Fruit fly (Drosophila melanogaster) whole organism, embryonic: Measurements from ENCODE around the gene FipoQ.

Experiments used
- Aef1 ChIP-seq: fragments of 200-800 bp; sonication (Bioruptor generic); IDR thresholded peaks from 3 replicates; pipeline ENCODE4 v1.3.6; 2022; ENCODE audit warnings: missing biosample characterization, missing genetic modification characterization
- Atf6 ChIP-seq: fragments of 200-800 bp; sonication (Bioruptor generic); IDR thresholded peaks from 2 replicates; pipeline ENCODE4 v1.3.6; 2022; ENCODE audit warnings: missing biosample characterization, missing genetic modification characterization
- CG10431 ChIP-seq: fragments of 200-800 bp; sonication (Bioruptor generic); optimal IDR thresholded peaks from 3 replicates; lab custom pipeline; 2018; ENCODE audit warnings: missing biosample characterization, mild to moderate bottlenecking, missing genetic modification characterization
- CG10959 ChIP-seq: fragments of 200-800 bp; sonication (Bioruptor generic); IDR thresholded peaks from 2 replicates; pipeline ENCODE4 v1.3.6; 2022; ENCODE audit warnings: missing biosample characterization, missing genetic modification characterization
- CG12236 ChIP-seq: fragments of 200-800 bp; sonication (Bioruptor generic); optimal IDR thresholded peaks from 2 replicates; lab custom pipeline; 2016; ENCODE audit warnings: missing biosample characterization, missing genetic modification characterization
- CG12659 ChIP-seq: fragments of 200-800 bp; sonication (Bioruptor generic); optimal IDR thresholded peaks from 3 replicates; lab custom pipeline; 2017; ENCODE audit warnings: mild to moderate bottlenecking, missing biosample characterization, missing genetic modification reagents, missing genetic modification characterization
- CG13123 ChIP-seq: fragments of 200-800 bp; sonication (Bioruptor generic); optimal IDR thresholded peaks from 2 replicates; lab custom pipeline; 2016; ENCODE audit warnings: missing biosample characterization, missing genetic modification characterization
- CG13296 ChIP-seq: fragments of 200-800 bp; sonication (Bioruptor generic); optimal IDR thresholded peaks from 3 replicates; lab custom pipeline; 2018; ENCODE audit warnings: missing biosample characterization, mild to moderate bottlenecking, missing genetic modification characterization
- CG1529 ChIP-seq: fragments of 200-800 bp; sonication (Bioruptor generic); optimal IDR thresholded peaks from 3 replicates; lab custom pipeline; 2018; ENCODE audit warnings: missing biosample characterization, missing genetic modification characterization
- CG15601 ChIP-seq: fragments of 200-800 bp; sonication (Bioruptor generic); optimal IDR thresholded peaks from 3 replicates; lab custom pipeline; 2019; ENCODE audit warnings: missing biosample characterization, mild to moderate bottlenecking, missing genetic modification characterization, moderate library complexity
- CG15696 ChIP-seq: fragments of 200-800 bp; sonication (Bioruptor generic); optimal IDR thresholded peaks from 2 replicates; lab custom pipeline; 2019; ENCODE audit warnings: missing biosample characterization, mild to moderate bottlenecking, missing genetic modification characterization, moderate library complexity
- CG2129 ChIP-seq: fragments of 200-800 bp; sonication (Bioruptor generic); IDR thresholded peaks from 2 replicates; pipeline ENCODE4 v1.3.6; 2022; ENCODE audit warnings: missing biosample characterization, missing genetic modification characterization; ENCODE audit not compliant: partially characterized antibody
- CG2889 ChIP-seq: fragments of 200-800 bp; sonication (Bioruptor generic); IDR thresholded peaks from 3 replicates; pipeline ENCODE4 v1.3.6; 2022; ENCODE audit warnings: missing biosample characterization, missing genetic modification characterization
- CG30020 ChIP-seq: fragments of 200-800 bp; optimal IDR thresholded peaks from 2 replicates; lab custom pipeline; 2019; ENCODE audit warnings: missing biosample characterization, mild to moderate bottlenecking, missing genetic modification characterization, moderate library complexity
- CG6272 ChIP-seq: fragments of 200-800 bp; sonication (Bioruptor generic); IDR thresholded peaks from 2 replicates; pipeline ENCODE4 v1.3.6; 2022; ENCODE audit warnings: missing biosample characterization, missing genetic modification characterization
- CG6683 ChIP-seq: fragments of 200-800 bp; sonication (Bioruptor generic); optimal IDR thresholded peaks from 2 replicates; lab custom pipeline; 2017; ENCODE audit warnings: missing biosample characterization, mild to moderate bottlenecking, missing genetic modification characterization, missing genetic modification reagents
- CG7372 ChIP-seq: fragments of 200-800 bp; sonication (Bioruptor generic); IDR thresholded peaks from 2 replicates; pipeline ENCODE4 v1.3.6; 2022; ENCODE audit warnings: missing biosample characterization, missing genetic modification characterization
- CG8944 ChIP-seq: fragments of 200-800 bp; sonication (Bioruptor generic); optimal IDR thresholded peaks from 3 replicates; lab custom pipeline; 2016; ENCODE audit warnings: missing biosample characterization, missing genetic modification characterization
- CG9932 ChIP-seq: fragments of 200-800 bp; sonication (Bioruptor generic); IDR thresholded peaks from 2 replicates; pipeline ENCODE4 v1.3.6; 2022; ENCODE audit warnings: missing biosample characterization, missing genetic modification characterization
- D ChIP-seq, 2 experiments: fragments of 200-800 bp in 1 of 2; fragments of >200 bp in 1 of 2; sonication (Bioruptor generic) in 1 of 2; optimal IDR thresholded peaks; 2 replicates in 1 of 2; 3 replicates in 1 of 2; lab custom pipeline; 2017; ENCODE audit warnings: mild to moderate bottlenecking in 1 of 2, missing biosample characterization in 1 of 2, missing genetic modification characterization in 1 of 2, missing genetic modification reagents in 1 of 2
- Deaf1 ChIP-seq: fragments of 200-800 bp; optimal IDR thresholded peaks from 3 replicates; lab custom pipeline; 2019; ENCODE audit warnings: missing biosample characterization, mild to moderate bottlenecking, missing genetic modification characterization, moderate library complexity
- Dip3 ChIP-seq: fragments of 200-800 bp; sonication (Bioruptor generic); optimal IDR thresholded peaks from 3 replicates; lab custom pipeline; 2016; ENCODE audit warnings: missing biosample characterization, missing genetic modification characterization
- HLH3B ChIP-seq: fragments of 200-800 bp; sonication (Bioruptor generic); IDR thresholded peaks from 2 replicates; pipeline ENCODE4 v1.3.6; 2022; ENCODE audit warnings: missing biosample characterization, missing genetic modification characterization
- HLHmδ ChIP-seq: fragments of 200-800 bp; sonication (Bioruptor generic); optimal IDR thresholded peaks from 2 replicates; lab custom pipeline; 2018; ENCODE audit warnings: missing biosample characterization, mild to moderate bottlenecking, missing genetic modification characterization, moderate library complexity
- Hey ChIP-seq: fragments of 200-800 bp; sonication (Bioruptor generic); optimal IDR thresholded peaks from 3 replicates; lab custom pipeline; 2018; ENCODE audit warnings: missing biosample characterization, mild to moderate bottlenecking, missing genetic modification characterization
- HmgZ ChIP-seq: fragments of 200-800 bp; sonication (Bioruptor generic); optimal IDR thresholded peaks from 2 replicates; lab custom pipeline; 2018; ENCODE audit warnings: missing biosample characterization, mild to moderate bottlenecking, missing genetic modification characterization
- NC2β ChIP-seq: fragments of 200-800 bp; sonication (Bioruptor generic); optimal IDR thresholded peaks from 2 replicates; lab custom pipeline; 2016; ENCODE audit warnings: missing biosample characterization, missing genetic modification characterization
- Neu2 ChIP-seq: fragments of 200-800 bp; sonication (Bioruptor generic); optimal IDR thresholded peaks from 3 replicates; lab custom pipeline; 2016; ENCODE audit warnings: missing biosample characterization, missing genetic modification characterization, borderline replicate concordance
- Nf-YA ChIP-seq: fragments of 200-800 bp; sonication (Bioruptor generic); IDR thresholded peaks from 2 replicates; pipeline ENCODE4 v1.3.6; 2022; ENCODE audit warnings: missing biosample characterization, missing genetic modification characterization
- Nf-YC ChIP-seq: fragments of 200-800 bp; optimal IDR thresholded peaks from 3 replicates; lab custom pipeline; 2019; ENCODE audit warnings: missing biosample characterization, mild to moderate bottlenecking, missing genetic modification characterization, moderate library complexity
- Ssrp ChIP-seq: fragments of 200-800 bp; sonication (Bioruptor generic); optimal IDR thresholded peaks from 2 replicates; lab custom pipeline; 2018; ENCODE audit warnings: missing biosample characterization, mild to moderate bottlenecking, missing genetic modification characterization, moderate library complexity
- abd-A ChIP-seq: fragments of 200-800 bp; sonication (Bioruptor generic); optimal IDR thresholded peaks from 3 replicates; lab custom pipeline; 2019; ENCODE audit warnings: missing biosample characterization, mild to moderate bottlenecking, missing genetic modification characterization, moderate library complexity
- cas ChIP-seq: fragments of 200-800 bp; sonication (Bioruptor generic); IDR thresholded peaks from 2 replicates; pipeline ENCODE4 v1.3.6; 2022; ENCODE audit warnings: missing biosample characterization, missing genetic modification characterization
- caup ChIP-seq: fragments of 200-800 bp; sonication (Bioruptor generic); optimal IDR thresholded peaks from 3 replicates; lab custom pipeline; 2017; ENCODE audit warnings: missing biosample characterization, mild to moderate bottlenecking, missing genetic modification characterization, moderate library complexity; ENCODE audit not compliant: severe bottlenecking
- cg ChIP-seq: fragments of 200-800 bp; sonication (Bioruptor generic); optimal IDR thresholded peaks from 3 replicates; lab custom pipeline; 2019; ENCODE audit warnings: missing biosample characterization, mild to moderate bottlenecking, missing genetic modification characterization, moderate library complexity
- crc ChIP-seq: fragments of 200-800 bp; sonication (Bioruptor generic); optimal IDR thresholded peaks from 2 replicates; lab custom pipeline; 2016; ENCODE audit warnings: missing biosample characterization, missing genetic modification characterization
- dati ChIP-seq: fragments of 200-800 bp; sonication (Bioruptor generic); IDR thresholded peaks from 2 replicates; pipeline ENCODE4 v1.3.6; 2022; ENCODE audit warnings: missing biosample characterization, missing genetic modification characterization
- en ChIP-seq: fragments of 200-800 bp; sonication (Bioruptor generic); optimal IDR thresholded peaks from 2 replicates; lab custom pipeline; 2016; ENCODE audit warnings: missing biosample characterization, missing genetic modification characterization
- ewg ChIP-seq: fragments of 200-800 bp; sonication (Bioruptor generic); optimal IDR thresholded peaks from 3 replicates; lab custom pipeline; 2017; ENCODE audit warnings: mild to moderate bottlenecking, missing biosample characterization, missing genetic modification reagents, missing genetic modification characterization
- gcm2 ChIP-seq: fragments of 200-800 bp; sonication (Bioruptor generic); optimal IDR thresholded peaks from 2 replicates; lab custom pipeline; 2016; ENCODE audit warnings: missing biosample characterization, missing genetic modification characterization
- ken ChIP-seq: fragments of 200-800 bp; sonication (Bioruptor generic); IDR thresholded peaks from 3 replicates; pipeline ENCODE4 v1.3.6; 2022; ENCODE audit warnings: missing biosample characterization, missing genetic modification characterization
- lov ChIP-seq, 2 experiments: fragments of 200-800 bp in 1 of 2; fragments of >200 bp in 1 of 2; sonication (Bioruptor generic) in 1 of 2; IDR thresholded peaks in 1 of 2; optimal IDR thresholded peaks in 1 of 2; 2 replicates in 1 of 2; 3 replicates in 1 of 2; pipeline versions ENCODE4 v1.3.6 to Lab custom; 2017 to 2022; ENCODE audit warnings: missing biosample characterization in 1 of 2, missing genetic modification characterization in 1 of 2
- mirr ChIP-seq: fragments of 200-800 bp; sonication (Bioruptor generic); optimal IDR thresholded peaks from 3 replicates; lab custom pipeline; 2018; ENCODE audit warnings: missing biosample characterization, mild to moderate bottlenecking, missing genetic modification characterization
- nerfin-2 ChIP-seq: fragments of 200-800 bp; sonication (Bioruptor generic); IDR thresholded peaks from 2 replicates; pipeline ENCODE4 v1.3.6; 2022; ENCODE audit warnings: missing biosample characterization, missing genetic modification characterization; ENCODE audit not compliant: partially characterized antibody
- onecut ChIP-seq: fragments of 200-800 bp; sonication (Bioruptor generic); IDR thresholded peaks from 2 replicates; pipeline ENCODE4 v1.3.6; 2022; ENCODE audit warnings: missing biosample characterization, missing genetic modification characterization
- sima ChIP-seq: fragments of 200-800 bp; sonication (Bioruptor generic); optimal IDR thresholded peaks from 2 replicates; lab custom pipeline; 2016; ENCODE audit warnings: missing biosample characterization, missing genetic modification characterization
- ssp ChIP-seq: fragments of 200-800 bp; sonication (Bioruptor generic); IDR thresholded peaks from 2 replicates; pipeline ENCODE4 v1.3.6; 2022; ENCODE audit warnings: missing biosample characterization, missing genetic modification characterization
- trh ChIP-seq: fragments of 200-800 bp; sonication (Bioruptor generic); optimal IDR thresholded peaks from 2 replicates; lab custom pipeline; 2016; ENCODE audit warnings: missing biosample characterization, missing genetic modification characterization
- vfl ChIP-seq: fragments of 200-800 bp; sonication (Bioruptor generic); optimal IDR thresholded peaks from 2 replicates; lab custom pipeline; 2016; ENCODE audit warnings: missing biosample characterization, missing genetic modification characterization

FipoQ gene

DNA sequence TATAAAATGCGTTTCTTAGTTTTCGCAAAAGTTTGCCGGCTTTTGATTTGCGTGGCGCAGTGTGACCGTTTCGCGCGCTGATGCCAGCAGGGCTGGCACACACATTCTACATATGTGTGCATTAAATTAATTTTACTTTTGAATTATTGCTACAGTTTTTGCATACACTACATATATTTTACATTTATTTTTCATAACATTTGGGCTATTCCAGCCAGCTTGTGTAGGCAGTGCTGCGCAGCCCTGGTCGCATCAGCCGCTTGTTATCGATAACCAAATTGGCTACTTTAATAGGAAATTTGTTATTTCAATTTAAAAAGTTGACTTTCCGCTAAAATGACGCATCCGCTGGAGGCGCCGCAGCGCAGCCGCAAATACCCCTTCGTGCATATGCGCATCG, 5.4 kb upstream of the FipoQ start, which contains the start of the genes CG2321 and CG2006 (continued):
- no peak for TF ChIP-seq Hey (tag; lab: Kevin White, UChicago)
- TF ChIP-seq vfl (GFP tag; lab: Kevin White, UChicago) = peak; percentile 39
- peak; percentile 80 for TF ChIP-seq CG12659
- peak; percentile 4 for TF ChIP-seq Ssrp (tag; lab: Kevin White, UChicago)
- peak; percentile 54 for TF ChIP-seq Nf-YC
- no peak for TF ChIP-seq Atf6 (GFP tag; lab: Robert Waterston, UW)
- no peak for TF ChIP-seq abd-A (tag; lab: Kevin White, UChicago)
- TF ChIP-seq lov (optimal IDR thresholded peaks at IDR 0.05; lab: Kevin White, UChicago) = no peak
- TF ChIP-seq lov (GFP tag; IDR thresholded peaks at IDR 0.05; lab: Robert Waterston, UW) = peak; percentile 57; the same call in 2 of the 3 replicates
- TF ChIP-seq en (GFP tag; lab: Kevin White, UChicago) = no peak
- TF ChIP-seq Aef1 (GFP tag; lab: Robert Waterston, UW) = peak; percentile 49; the same call in 1 of the 3 replicates
- TF ChIP-seq CG15601 (tag; lab: Kevin White, UChicago) = peak; percentile 26
- TF ChIP-seq CG6683 (GFP tag; lab: Kevin White, UChicago) = no peak
- TF ChIP-seq CG8944 = no peak
- peak; percentile 91 for TF ChIP-seq ewg (GFP tag; lab: Kevin White, UChicago)
- no peak for TF ChIP-seq CG2129 (GFP tag; lab: Robert Waterston, UW)
- TF ChIP-seq cg (GFP tag; lab: Kevin White, UChicago) = no peak
- TF ChIP-seq nerfin-2 = peak; percentile 64
- peak; percentile 62 for TF ChIP-seq CG15696 (tag; lab: Kevin White, UChicago)
- peak; percentile 83 for TF ChIP-seq ssp
- TF ChIP-seq D (optimal IDR thresholded peaks at IDR 0.05; lab: Kevin White, UChicago) = no peak
- no peak for TF ChIP-seq D (GFP tag; optimal IDR thresholded peaks at IDR 0.05; lab: Kevin White, UChicago)
- TF ChIP-seq mirr (GFP tag; lab: Kevin White, UChicago) = no peak
- no peak for TF ChIP-seq HLHmδ (GFP tag; lab: Kevin White, UChicago)
- TF ChIP-seq Deaf1 = no peak
- peak; percentile 79 for TF ChIP-seq CG9932
- TF ChIP-seq CG13296 (GFP tag; lab: Kevin White, UChicago) = no peak
- TF ChIP-seq gcm2 (GFP tag; lab: Kevin White, UChicago) = no peak
- TF ChIP-seq CG7372 (GFP tag; lab: Robert Waterston, UW) = peak; percentile 38; the same call in 1 of the 2 replicates
- TF ChIP-seq trh (GFP tag; lab: Kevin White, UChicago) = peak; percentile 32
- peak; percentile 48; the same call in 1 of the 2 replicates for TF ChIP-seq CG6272 (GFP tag; lab: Robert Waterston, UW)
- TF ChIP-seq Nf-YA (GFP tag; lab: Robert Waterston, UW) = 0 out of 2 replicates have a peak, but pooled peaks have one; percentile 31
- peak; percentile 41 for TF ChIP-seq caup (GFP tag; lab: Kevin White, UChicago)
- peak; percentile 53 for TF ChIP-seq NC2β (GFP tag; lab: Kevin White, UChicago)
- TF ChIP-seq HLH3B (GFP tag; lab: Robert Waterston, UW) = peak; percentile 47; the same call in 1 of the 2 replicates
- no peak for TF ChIP-seq crc (GFP tag; lab: Kevin White, UChicago)
- TF ChIP-seq CG12236 = no peak
- peak; percentile 84 for TF ChIP-seq HmgZ
- TF ChIP-seq CG30020 (tag; lab: Kevin White, UChicago) = peak; percentile 56
- TF ChIP-seq CG1529 (GFP tag; lab: Kevin White, UChicago) = no peak
- TF ChIP-seq CG10959 (GFP tag; lab: Robert Waterston, UW) = peak; percentile 54; the same call in 1 of the 2 replicates
- no peak for TF ChIP-seq CG2889
- peak; percentile 50 for TF ChIP-seq Dip3
- 0 out of 3 replicates have a peak, but pooled peaks have one; percentile 59 for TF ChIP-seq ken
- TF ChIP-seq cas (GFP tag; lab: Robert Waterston, UW) = 0 out of 2 replicates have a peak, but pooled peaks have one; percentile 37
- TF ChIP-seq CG13123 (GFP tag; lab: Kevin White, UChicago) = no peak
- TF ChIP-seq CG10431 (GFP tag; lab: Kevin White, UChicago) = no peak
- no peak for TF ChIP-seq Neu2 (GFP tag; lab: Kevin White, UChicago)
- TF ChIP-seq dati = no peak
- TF ChIP-seq sima = no peak
- 0 out of 2 replicates have a peak, but pooled peaks have one; percentile 26 for TF ChIP-seq onecut (GFP tag; lab: Robert Waterston, UW)
